Fruit fly (Drosophila melanogaster): ENCODE results near the gene CG2983.

CG2983 gene

DNA sequence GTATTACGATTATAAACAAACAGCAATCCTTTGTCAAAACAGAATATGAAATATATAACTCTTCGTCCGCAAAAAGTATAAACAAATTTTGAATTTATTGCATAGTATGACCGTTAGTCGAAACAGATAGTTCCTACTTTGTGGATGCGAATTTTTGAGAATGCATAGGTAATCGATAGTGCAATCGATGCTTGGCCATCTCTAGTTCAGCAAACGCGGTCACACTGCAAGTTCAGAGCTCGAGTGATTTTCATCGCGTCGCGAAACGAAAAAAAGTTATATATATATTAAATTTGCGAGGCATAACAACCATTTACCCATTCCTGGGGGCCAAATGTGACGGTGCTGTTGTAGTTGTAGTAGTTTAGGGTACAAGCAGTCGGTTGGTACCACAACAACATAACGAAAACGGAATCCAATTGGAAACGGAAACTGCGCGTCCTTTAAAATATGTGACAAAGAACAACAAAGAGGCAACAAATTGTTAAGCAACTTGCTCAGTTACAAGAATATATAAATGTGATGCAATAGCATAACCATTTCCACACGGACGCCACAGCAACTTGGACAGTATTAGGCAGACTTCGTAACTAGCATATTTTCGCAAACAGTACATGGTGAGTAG is 9.6 kb downstream of the CG2983 start, which contains the start of gene CG2991 (continued):
- no peak for TF ChIP-seq jing (GFP tag; optimal IDR thresholded peaks at IDR 0.05)
- TF ChIP-seq hkb (optimal IDR thresholded peaks at IDR 0.05): no peak
- no peak for TF ChIP-seq hkb (GFP tag; IDR thresholded peaks at IDR 0.05)
- peak in 1 of 2 experiments; percentile 24 for TF ChIP-seq Hr51 (GFP tag; optimal IDR thresholded peaks at IDR 0.05)
- TF ChIP-seq CG13624 (GFP tag; optimal IDR thresholded peaks at IDR 0.05): peak; percentile 31
- TF ChIP-seq CG10431 (GFP tag; optimal IDR thresholded peaks at IDR 0.05): peak; percentile 36
- TF ChIP-seq Awh (GFP tag; IDR thresholded peaks at IDR 0.05): no peak
- peak; percentile 52 for TF ChIP-seq D19A (tag; optimal IDR thresholded peaks at IDR 0.05)
- peak; percentile 49 for TF ChIP-seq lilli (GFP tag; optimal IDR thresholded peaks at IDR 0.05)
- TF ChIP-seq Trl (optimal IDR thresholded peaks at IDR 0.05): no peak
- no peak for TF ChIP-seq Trl (GFP tag; optimal IDR thresholded peaks at IDR 0.05)
- TF ChIP-seq CG12236 (GFP tag; optimal IDR thresholded peaks at IDR 0.05): no peak
- TF ChIP-seq ems (GFP tag; optimal IDR thresholded peaks at IDR 0.05): no peak
- peak; percentile 91 for TF ChIP-seq Elba2 (GFP tag; optimal IDR thresholded peaks at IDR 0.05)
- TF ChIP-seq dmrt99B (tag; optimal IDR thresholded peaks at IDR 0.05): no peak
- TF ChIP-seq jumu (GFP tag; optimal IDR thresholded peaks at IDR 0.05): no peak
- peak; percentile 16 to 55 for TF ChIP-seq Pdp1 (GFP tag; optimal IDR thresholded peaks at IDR 0.05)
- no peak for TF ChIP-seq CG5245 (GFP tag; optimal IDR thresholded peaks at IDR 0.05)
- TF ChIP-seq ro (GFP tag; IDR thresholded peaks at IDR 0.05): no peak
- TF ChIP-seq Bdp1 (GFP tag; optimal IDR thresholded peaks at IDR 0.05): no peak
- TF ChIP-seq gt (GFP tag; IDR thresholded peaks at IDR 0.05): no peak
- TF ChIP-seq lov (optimal IDR thresholded peaks at IDR 0.05): no peak
- no peak for TF ChIP-seq lov (GFP tag; IDR thresholded peaks at IDR 0.05)
- TF ChIP-seq Hr78 (GFP tag; optimal IDR thresholded peaks at IDR 0.05): no peak
- no peak for TF ChIP-seq slou (GFP tag; optimal IDR thresholded peaks at IDR 0.05)
- peak; percentile 77 for TF ChIP-seq CG8924 (tag; optimal IDR thresholded peaks at IDR 0.05)
- TF ChIP-seq CG11085 (GFP tag; IDR thresholded peaks at IDR 0.05): no peak
- TF ChIP-seq Nf-YA (GFP tag; IDR thresholded peaks at IDR 0.05): no peak
- no peak for TF ChIP-seq pb (GFP tag; optimal IDR thresholded peaks at IDR 0.05)
- TF ChIP-seq CG4328 (GFP tag; optimal IDR thresholded peaks at IDR 0.05): no peak
- no peak for TF ChIP-seq CG11696 (GFP tag; IDR thresholded peaks at IDR 0.05)
- TF ChIP-seq CG9609 (GFP tag; optimal IDR thresholded peaks at IDR 0.05): no peak
- TF ChIP-seq abd-A (tag; optimal IDR thresholded peaks at IDR 0.05): peak; percentile 69
- peak in 1 of 2 experiments; percentile 22 for TF ChIP-seq dpn (GFP tag; optimal IDR thresholded peaks at IDR 0.05)
- TF ChIP-seq CG17568 (GFP tag; optimal IDR thresholded peaks at IDR 0.05): peak; percentile 48
- TF ChIP-seq Dek (tag; optimal IDR thresholded peaks at IDR 0.05): peak; percentile 61
- TF ChIP-seq CG1603 (tag; optimal IDR thresholded peaks at IDR 0.05): peak; percentile 74
- peak; percentile 31 for TF ChIP-seq Hmr (GFP tag; optimal IDR thresholded peaks at IDR 0.05)
- no peak for TF ChIP-seq cato (GFP tag; optimal IDR thresholded peaks at IDR 0.05; ENCODE audit: borderline replicate concordance)
- TF ChIP-seq Oli (tag; optimal IDR thresholded peaks at IDR 0.05): no peak
- TF ChIP-seq dm (GFP tag; optimal IDR thresholded peaks at IDR 0.05): peak; percentile 8
- peak; percentile 7 for TF ChIP-seq CG7839 (tag; optimal IDR thresholded peaks at IDR 0.05)
- no peak for TF ChIP-seq CG17186 (GFP tag; optimal IDR thresholded peaks at IDR 0.05)
- peak; percentile 83 for TF ChIP-seq Dll (GFP tag; IDR thresholded peaks at IDR 0.05; ENCODE audit: partially characterized antibody)
- TF ChIP-seq CG10209 (GFP tag; optimal IDR thresholded peaks at IDR 0.05): no peak
- TF ChIP-seq E2f2 (GFP tag; IDR thresholded peaks at IDR 0.05): peak; percentile 89
- peak; percentile 19 for TF ChIP-seq Deaf1 (tag; optimal IDR thresholded peaks at IDR 0.05)
- no peak for TF ChIP-seq CG7928 (GFP tag; optimal IDR thresholded peaks at IDR 0.05)
- no peak for TF ChIP-seq CG6854 (GFP tag; optimal IDR thresholded peaks at IDR 0.05)
- TF ChIP-seq esg (GFP tag; conservative IDR thresholded peaks at IDR 0.05): no peak
- TF ChIP-seq p53 (GFP tag; optimal IDR thresholded peaks at IDR 0.05): no peak

Data from whole organism, embryonic.